Fruit fly (Drosophila melanogaster) whole organism, wandering third instar larva: Measurements from ENCODE around the gene CG11726.

Experiments used
- Dfd ChIP-seq: fragments of >200 bp; optimal IDR thresholded peaks from 2 replicates; lab custom pipeline; 2017; ENCODE audit warnings: missing biosample characterization, missing genetic modification characterization
- Mio ChIP-seq: sonication (Bioruptor generic); optimal IDR thresholded peaks from 2 replicates; lab custom pipeline; 2016; ENCODE audit warnings: missing biosample characterization, missing genetic modification characterization
- OdsH ChIP-seq: fragments of 200-800 bp; sonication (Bioruptor generic); optimal IDR thresholded peaks from 2 replicates; lab custom pipeline; 2016; ENCODE audit warnings: missing biosample characterization, mild to moderate bottlenecking, missing genetic modification characterization
- Rel ChIP-seq, 2 experiments: fragments of 200-800 bp; sonication (Bioruptor generic) in 1 of 2; optimal IDR thresholded peaks; 2 replicates in 1 of 2; 3 replicates in 1 of 2; lab custom pipeline; 2016 to 2019; ENCODE audit warnings: mild to moderate bottlenecking in 2 of 2, missing biosample characterization in 2 of 2, missing genetic modification characterization in 2 of 2, moderate library complexity in 1 of 2
- dsf ChIP-seq: sonication (Bioruptor generic); optimal IDR thresholded peaks from 2 replicates; lab custom pipeline; 2016; ENCODE audit warnings: missing biosample characterization, missing genetic modification characterization, borderline replicate concordance
- fru ChIP-seq: fragments of 200-800 bp; sonication (Bioruptor generic); optimal IDR thresholded peaks from 3 replicates; lab custom pipeline; 2016; ENCODE audit warnings: missing biosample characterization, mild to moderate bottlenecking, missing genetic modification characterization
- pan ChIP-seq: fragments of >200 bp; optimal IDR thresholded peaks from 2 replicates; lab custom pipeline; 2017
- psq ChIP-seq: fragments of 200-800 bp; sonication (Bioruptor generic); optimal IDR thresholded peaks from 3 replicates; lab custom pipeline; 2017; ENCODE audit warnings: missing biosample characterization, mild to moderate bottlenecking, missing genetic modification characterization, moderate library complexity
- sv ChIP-seq: fragments of 200-800 bp; sonication (Bioruptor generic); optimal IDR thresholded peaks from 3 replicates; lab custom pipeline; 2016; ENCODE audit warnings: missing biosample characterization, missing genetic modification characterization
- tai ChIP-seq: sonication (Bioruptor generic); optimal IDR thresholded peaks from 2 replicates; lab custom pipeline; 2016; ENCODE audit warnings: missing biosample characterization, missing genetic modification characterization

- no peak for TF ChIP-seq dsf (GFP tag; lab: Kevin White, UChicago)
- TF ChIP-seq Mio (GFP tag; lab: Kevin White, UChicago) = no peak
- no peak for TF ChIP-seq fru (GFP tag; lab: Kevin White, UChicago)
- no peak for TF ChIP-seq sv (GFP tag; lab: Kevin White, UChicago)
- TF ChIP-seq pan = no peak
- no peak for TF ChIP-seq OdsH (GFP tag; lab: Kevin White, UChicago)
- no peak for TF ChIP-seq Dfd (GFP tag; lab: Kevin White, UChicago)
- TF ChIP-seq tai (GFP tag; lab: Kevin White, UChicago) = no peak
- no peak for TF ChIP-seq psq (GFP tag; lab: Kevin White, UChicago)
- TF ChIP-seq Rel (GFP tag; optimal IDR thresholded peaks at IDR 0.05; lab: Kevin White, UChicago) = no peak
- no peak for TF ChIP-seq Rel (tag; optimal IDR thresholded peaks at IDR 0.05; lab: Kevin White, UChicago)
Observed at dm6 chr3L:11373080-11373812, 21.2 kb upstream of the CG11726 start.
